Fruit fly (Drosophila melanogaster) whole organism, wandering third instar larva: ENCODE measurements around the gene CG14324.

Experiments used
- Abd-B ChIP-seq: fragments of >200 bp; optimal IDR thresholded peaks from 2 replicates; lab custom pipeline; 2017; ENCODE audit warnings: missing biosample characterization, missing genetic modification characterization
- CG32264 ChIP-seq: fragments of 200-800 bp; sonication (Bioruptor generic); optimal IDR thresholded peaks from 2 replicates; lab custom pipeline; 2016; ENCODE audit warnings: missing biosample characterization, missing genetic modification characterization
- CG9705 ChIP-seq: fragments of 200-800 bp; sonication (Bioruptor generic); optimal IDR thresholded peaks from 2 replicates; lab custom pipeline; 2018; ENCODE audit warnings: missing biosample characterization, mild to moderate bottlenecking, missing genetic modification characterization
- CrebA ChIP-seq: fragments of 200-800 bp; sonication (Bioruptor generic); optimal IDR thresholded peaks from 2 replicates; lab custom pipeline; 2016; ENCODE audit warnings: missing biosample characterization, mild to moderate bottlenecking, missing genetic modification characterization, borderline replicate concordance
- Dfd ChIP-seq: fragments of >200 bp; optimal IDR thresholded peaks from 2 replicates; lab custom pipeline; 2017; ENCODE audit warnings: missing biosample characterization, missing genetic modification characterization
- Dif ChIP-seq: fragments of 200-275, 200-300 bp; sonication (Bioruptor generic); optimal IDR thresholded peaks from 2 replicates; lab custom pipeline; 2018; ENCODE audit warnings: missing biosample characterization, missing genetic modification characterization; ENCODE audit not compliant: partially characterized antibody
- GATAd ChIP-seq: sonication (Bioruptor generic); optimal IDR thresholded peaks from 2 replicates; lab custom pipeline; 2016; ENCODE audit warnings: missing biosample characterization, missing genetic modification characterization
- HLH106 ChIP-seq: fragments of 200-800 bp; optimal IDR thresholded peaks from 3 replicates; lab custom pipeline; 2019; ENCODE audit warnings: missing biosample characterization, mild to moderate bottlenecking, missing genetic modification characterization, moderate library complexity
- Hnf4 ChIP-seq: fragments of 200-800 bp; sonication (Bioruptor generic); optimal IDR thresholded peaks from 2 replicates; lab custom pipeline; 2016; ENCODE audit warnings: missing biosample characterization, mild to moderate bottlenecking, missing genetic modification characterization
- Hr78 ChIP-seq: fragments of >200 bp; optimal IDR thresholded peaks from 2 replicates; lab custom pipeline; 2017; ENCODE audit warnings: missing biosample characterization, missing genetic modification characterization
- Hr83 ChIP-seq: fragments of 200-300 bp; sonication (Bioruptor generic); optimal IDR thresholded peaks from 2 replicates; lab custom pipeline; 2016; ENCODE audit warnings: missing biosample characterization, mild to moderate bottlenecking, missing genetic modification characterization, moderate library complexity; ENCODE audit not compliant: poor library complexity, severe bottlenecking
- Jra ChIP-seq: sonication (Bioruptor generic); optimal IDR thresholded peaks from 2 replicates; lab custom pipeline; 2016; ENCODE audit warnings: missing biosample characterization, missing genetic modification characterization
- Mio ChIP-seq: sonication (Bioruptor generic); optimal IDR thresholded peaks from 2 replicates; lab custom pipeline; 2016; ENCODE audit warnings: missing biosample characterization, missing genetic modification characterization
- Myc ChIP-seq: fragments of >200 bp; optimal IDR thresholded peaks from 2 replicates; lab custom pipeline; 2017
- N ChIP-seq: fragments of >200 bp; optimal IDR thresholded peaks from 2 replicates; lab custom pipeline; 2018; ENCODE audit warnings: missing biosample characterization, missing external identifiers, missing genetic modification characterization
- OdsH ChIP-seq: fragments of 200-800 bp; sonication (Bioruptor generic); optimal IDR thresholded peaks from 2 replicates; lab custom pipeline; 2016; ENCODE audit warnings: missing biosample characterization, mild to moderate bottlenecking, missing genetic modification characterization
- Rel ChIP-seq, 2 experiments: fragments of 200-800 bp; sonication (Bioruptor generic) in 1 of 2; optimal IDR thresholded peaks; 2 replicates in 1 of 2; 3 replicates in 1 of 2; lab custom pipeline; 2016 to 2019; ENCODE audit warnings: mild to moderate bottlenecking in 2 of 2, missing biosample characterization in 2 of 2, missing genetic modification characterization in 2 of 2, moderate library complexity in 1 of 2
- Sp1 ChIP-seq: fragments of 200-800 bp; sonication (Bioruptor generic); optimal IDR thresholded peaks from 3 replicates; lab custom pipeline; 2019; ENCODE audit warnings: missing biosample characterization, mild to moderate bottlenecking, missing genetic modification characterization, moderate library complexity
- Vsx2 ChIP-seq: fragments of 200-300, 225-300 bp; sonication (Bioruptor generic); optimal IDR thresholded peaks from 2 replicates; lab custom pipeline; 2018; ENCODE audit warnings: missing biosample characterization, missing genetic modification characterization; ENCODE audit not compliant: partially characterized antibody
- br ChIP-seq: fragments of 200-800 bp; sonication (Bioruptor generic); optimal IDR thresholded peaks from 2 replicates; lab custom pipeline; 2016; ENCODE audit warnings: missing biosample characterization, missing genetic modification characterization
- brk ChIP-seq: fragments of 200-800 bp; sonication (Bioruptor generic); optimal IDR thresholded peaks from 2 replicates; lab custom pipeline; 2016; ENCODE audit warnings: missing biosample characterization, mild to moderate bottlenecking, missing genetic modification characterization
- dl ChIP-seq, 2 experiments: fragments of 175-275, 200-275 bp in 1 of 2; fragments of 200-275 bp in 1 of 2; sonication (Bioruptor generic); optimal IDR thresholded peaks; lab custom pipeline; 2018; ENCODE audit warnings: mild to moderate bottlenecking in 2 of 2, missing biosample characterization in 2 of 2, missing genetic modification characterization in 2 of 2, moderate library complexity in 2 of 2; ENCODE audit not compliant: partially characterized antibody in 2 of 2, insufficient read depth in 1 of 2
- dmrt93B ChIP-seq: fragments of 200-800 bp; sonication (Bioruptor generic); optimal IDR thresholded peaks from 2 replicates; lab custom pipeline; 2018; ENCODE audit warnings: missing biosample characterization, mild to moderate bottlenecking, missing genetic modification characterization
- dsf ChIP-seq: sonication (Bioruptor generic); optimal IDR thresholded peaks from 2 replicates; lab custom pipeline; 2016; ENCODE audit warnings: missing biosample characterization, missing genetic modification characterization, borderline replicate concordance
- ey ChIP-seq: fragments of 200-800 bp; sonication (Bioruptor generic); optimal IDR thresholded peaks from 2 replicates; lab custom pipeline; 2016; ENCODE audit warnings: missing biosample characterization, missing genetic modification characterization
- foxo ChIP-seq, 2 experiments: fragments of 200-800 bp; sonication (Bioruptor generic); optimal IDR thresholded peaks; 2 replicates in 1 of 2; 3 replicates in 1 of 2; lab custom pipeline; 2016 to 2017; ENCODE audit warnings: missing biosample characterization in 2 of 2, missing genetic modification characterization in 2 of 2
- fru ChIP-seq: fragments of 200-800 bp; sonication (Bioruptor generic); optimal IDR thresholded peaks from 3 replicates; lab custom pipeline; 2016; ENCODE audit warnings: missing biosample characterization, mild to moderate bottlenecking, missing genetic modification characterization
- h ChIP-seq: fragments of 200-800 bp; sonication (Bioruptor generic); optimal IDR thresholded peaks from 3 replicates; lab custom pipeline; 2016; ENCODE audit warnings: missing biosample characterization, mild to moderate bottlenecking, missing genetic modification characterization
- jim ChIP-seq: fragments of 175-275, 200-325 bp; sonication (Bioruptor generic); optimal IDR thresholded peaks from 2 replicates; lab custom pipeline; 2016; ENCODE audit warnings: missing biosample characterization, mild to moderate bottlenecking, missing genetic modification characterization
- lola ChIP-seq: fragments of >200 bp; optimal IDR thresholded peaks from 2 replicates; lab custom pipeline; 2017; ENCODE audit warnings: missing biosample characterization, missing genetic modification characterization
- pan ChIP-seq: fragments of >200 bp; optimal IDR thresholded peaks from 2 replicates; lab custom pipeline; 2017
- psq ChIP-seq: fragments of 200-800 bp; sonication (Bioruptor generic); optimal IDR thresholded peaks from 3 replicates; lab custom pipeline; 2017; ENCODE audit warnings: missing biosample characterization, mild to moderate bottlenecking, missing genetic modification characterization, moderate library complexity
- rgr ChIP-seq: fragments of 200-800 bp; sonication (Bioruptor generic); optimal IDR thresholded peaks from 3 replicates; lab custom pipeline; 2016; ENCODE audit warnings: missing biosample characterization, mild to moderate bottlenecking, missing genetic modification characterization
- sage ChIP-seq: fragments of 200-800 bp; sonication (Bioruptor generic); optimal IDR thresholded peaks from 2 replicates; lab custom pipeline; 2016; ENCODE audit warnings: missing biosample characterization, mild to moderate bottlenecking, missing genetic modification characterization
- sv ChIP-seq: fragments of 200-800 bp; sonication (Bioruptor generic); optimal IDR thresholded peaks from 3 replicates; lab custom pipeline; 2016; ENCODE audit warnings: missing biosample characterization, missing genetic modification characterization
- usp ChIP-seq: fragments of >200 bp; optimal IDR thresholded peaks from 2 replicates; lab custom pipeline; 2017; ENCODE audit warnings: missing biosample characterization, missing genetic modification characterization
- woc ChIP-seq: sonication (Bioruptor generic); optimal IDR thresholded peaks from 2 replicates; lab custom pipeline; 2016; ENCODE audit warnings: missing biosample characterization, mild to moderate bottlenecking, missing genetic modification characterization

The CG14324 gene

dm6 chr3R:17603717-17604116 lies 14.9 kb downstream of the CG14324 start:
- TF ChIP-seq Sp1 (GFP tag; lab: Kevin White, UChicago) (no peak), Vsx2 (peak; percentile 80), pan (no peak), CG9705 (GFP tag; lab: Kevin White, UChicago) (no peak), dmrt93B (GFP tag; lab: Kevin White, UChicago) (no peak), Hr83 (no peak), CG32264 (GFP tag; lab: Kevin White, UChicago) (no peak), Rel (GFP tag; optimal IDR thresholded peaks at IDR 0.05; lab: Kevin White, UChicago) (no peak), Rel (tag; optimal IDR thresholded peaks at IDR 0.05; lab: Kevin White, UChicago) (no peak)

DNA sequence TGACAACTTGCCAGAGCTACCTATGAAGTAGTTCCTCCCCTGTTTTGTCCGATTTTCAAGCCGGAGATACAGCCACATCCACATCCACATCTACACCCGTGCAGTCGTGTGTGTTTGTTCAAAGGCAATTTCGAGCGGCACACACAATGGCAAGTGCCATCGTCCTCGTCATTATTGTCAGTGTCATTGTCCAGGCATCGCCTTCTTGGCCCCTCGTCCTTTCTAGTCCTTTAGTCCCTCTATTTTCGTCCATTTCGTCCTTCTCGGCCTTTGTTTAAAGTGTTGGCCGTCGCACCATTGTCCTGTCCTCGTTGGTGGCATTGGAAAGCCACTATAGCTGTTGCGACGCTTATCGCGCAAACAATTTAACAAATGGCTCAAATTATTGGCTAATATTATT lies 15.6 kb downstream of the CG14324 start:
- TF ChIP-seq Jra (GFP tag; lab: Kevin White, UChicago) (no peak), CrebA (no peak), usp (GFP tag; lab: Kevin White, UChicago) (no peak), sv (GFP tag; lab: Kevin White, UChicago) (no peak), Hnf4 (GFP tag; lab: Kevin White, UChicago) (no peak), CG32264 (GFP tag; lab: Kevin White, UChicago) (no peak), woc (GFP tag; lab: Kevin White, UChicago) (no peak), GATAd (no peak), Hr83 (no peak), psq (GFP tag; lab: Kevin White, UChicago) (no peak)

DNA sequence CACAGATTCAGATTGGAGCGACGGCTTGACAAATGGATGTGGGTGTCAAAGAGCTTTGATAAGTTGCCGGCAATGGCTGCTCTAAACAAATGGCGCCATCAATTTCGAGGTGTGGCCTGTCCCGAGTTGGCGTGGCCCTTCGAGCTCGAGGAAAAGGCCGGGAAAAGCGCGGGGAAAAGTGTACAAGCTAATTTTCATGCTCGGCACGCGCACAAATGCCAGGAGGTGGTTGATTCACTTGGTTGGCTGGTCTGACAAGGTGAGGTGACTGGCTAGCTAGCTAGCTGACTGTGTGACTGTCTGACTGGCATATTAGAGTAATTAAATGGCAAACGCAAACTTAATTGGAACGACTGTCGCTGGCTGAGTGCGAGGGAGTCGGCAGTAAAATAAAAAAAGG lies 16.7 kb downstream of the CG14324 start:
- peak; percentile 57 for TF ChIP-seq Vsx2
- no peak for TF ChIP-seq pan

- no peak for TF ChIP-seq ey (GFP tag; lab: Kevin White, UChicago)
- TF ChIP-seq HLH106 (tag; lab: Kevin White, UChicago): no peak
- no peak for TF ChIP-seq foxo (GFP tag; optimal IDR thresholded peaks at IDR 0.05; lab: Kevin White, UChicago)
- no peak for TF ChIP-seq CG32264 (GFP tag; lab: Kevin White, UChicago)
Measured at dm6 chr3R:17599695-17600094, 18.9 kb downstream of the CG14324 start.

dm6 chr3R:17596236-17596635 lies 22.4 kb downstream of the CG14324 start, which contains the start of gene CG7606:
TSS of gene CG7606 (plus strand) at chr3R:17596536.
- TF ChIP-seq GATAd (no peak), fru (GFP tag; lab: Kevin White, UChicago) (no peak), foxo (GFP tag; optimal IDR thresholded peaks at IDR 0.05; lab: Kevin White, UChicago) (no peak), Mio (no peak), ey (GFP tag; lab: Kevin White, UChicago) (no peak), Myc (lab: Kevin White, UChicago) (no peak), sage (GFP tag; lab: Kevin White, UChicago) (no peak), jim (GFP tag; lab: Kevin White, UChicago) (no peak), sv (GFP tag; lab: Kevin White, UChicago) (no peak), Abd-B (GFP tag; lab: Kevin White, UChicago) (no peak), CG9705 (GFP tag; lab: Kevin White, UChicago) (no peak), woc (GFP tag; lab: Kevin White, UChicago) (no peak)

dm6 chr3R:17595084-17595483 lies 23.5 kb downstream of the CG14324 start, which contains the start of gene Sgs5:
TSS of gene Sgs5 (plus strand) at chr3R:17595362.
- peak; percentile 53 for TF ChIP-seq br (GFP tag; lab: Kevin White, UChicago)
- peak; percentile 53 for TF ChIP-seq CrebA
- peak; percentile 66 for TF ChIP-seq OdsH (GFP tag; lab: Kevin White, UChicago)
- TF ChIP-seq rgr: peak; percentile 82
- TF ChIP-seq Sp1 (GFP tag; lab: Kevin White, UChicago): peak; percentile 47
- TF ChIP-seq dmrt93B (GFP tag; lab: Kevin White, UChicago): no peak
- TF ChIP-seq GATAd: no peak
- no peak for TF ChIP-seq dsf (GFP tag; lab: Kevin White, UChicago)
- peak; percentile 82 for TF ChIP-seq h (GFP tag; lab: Kevin White, UChicago)
- no peak for TF ChIP-seq Dfd (GFP tag; lab: Kevin White, UChicago)
- TF ChIP-seq Hr83: peak; percentile 96
- no peak for TF ChIP-seq pan
- no peak for TF ChIP-seq woc (GFP tag; lab: Kevin White, UChicago)
- TF ChIP-seq dl (GFP tag; optimal IDR thresholded peaks at IDR 0.05; lab: Kevin White, UChicago; ENCODE audit: insufficient read depth in 1 of 2, partially characterized antibody in 2 of 2): no peak
- peak; percentile 67 for TF ChIP-seq Hnf4 (GFP tag; lab: Kevin White, UChicago)
- TF ChIP-seq Myc (lab: Kevin White, UChicago): no peak
- TF ChIP-seq sage (GFP tag; lab: Kevin White, UChicago): no peak
- no peak for TF ChIP-seq Dif (GFP tag; lab: Kevin White, UChicago)
- TF ChIP-seq Hr78 (GFP tag; lab: Kevin White, UChicago): no peak
- no peak for TF ChIP-seq CG32264 (GFP tag; lab: Kevin White, UChicago)
- no peak for TF ChIP-seq Abd-B (GFP tag; lab: Kevin White, UChicago)
- peak; percentile 55 for TF ChIP-seq fru (GFP tag; lab: Kevin White, UChicago)
- no peak for TF ChIP-seq N (GFP tag; lab: Kevin White, UChicago)
- no peak for TF ChIP-seq Mio
- TF ChIP-seq Vsx2: no peak
- no peak for TF ChIP-seq lola
- TF ChIP-seq ey (GFP tag; lab: Kevin White, UChicago): peak; percentile 11
- TF ChIP-seq Jra (GFP tag; lab: Kevin White, UChicago): peak; percentile 35
- peak; percentile 55 for TF ChIP-seq brk (GFP tag; lab: Kevin White, UChicago)
